Fruit fly (Drosophila melanogaster) whole organism, prepupa: ENCODE data around the gene CG7914.
A peak's percentile ranks its signal among the peaks of the same experiment; 100 is the strongest.

Experiments
- Blimp-1 ChIP-seq: fragments of 200-800 bp; sonication (Bioruptor generic); optimal IDR thresholded peaks from 3 replicates; lab custom pipeline; 2017; ENCODE audit warnings: missing biosample characterization, missing genetic modification characterization, mild to moderate bottlenecking, moderate library complexity, missing genetic modification reagents
- CG10631 ChIP-seq: fragments of 200-800 bp; sonication (Bioruptor generic); optimal IDR thresholded peaks from 2 replicates; lab custom pipeline; 2016; ENCODE audit warnings: missing biosample characterization, missing genetic modification characterization
- CG11294 ChIP-seq: fragments of 200-800 bp; sonication (Bioruptor generic); IDR thresholded peaks from 2 replicates; pipeline ENCODE4 v1.3.6; 2022; ENCODE audit warnings: missing biosample characterization, missing genetic modification characterization
- CG11762 ChIP-seq: fragments of 200-800 bp; sonication (Bioruptor generic); optimal IDR thresholded peaks from 3 replicates; lab custom pipeline; 2016; ENCODE audit warnings: missing biosample characterization, missing genetic modification characterization; ENCODE audit not compliant: insufficient read depth
- CG11902 ChIP-seq: fragments of 200-800 bp; sonication (Bioruptor generic); optimal IDR thresholded peaks from 3 replicates; lab custom pipeline; 2016; ENCODE audit warnings: missing biosample characterization, missing genetic modification characterization
- CG15336 ChIP-seq: fragments of 200-800 bp; sonication (Bioruptor generic); IDR thresholded peaks from 2 replicates; pipeline ENCODE4 v1.3.6; 2022; ENCODE audit warnings: missing biosample characterization, missing genetic modification characterization
- CG1621 ChIP-seq: fragments of 200-800 bp; sonication (Bioruptor generic); optimal IDR thresholded peaks from 3 replicates; lab custom pipeline; 2018; ENCODE audit warnings: missing biosample characterization, mild to moderate bottlenecking, missing genetic modification characterization
- CG16779 ChIP-seq: fragments of 200-800 bp; sonication (Bioruptor generic); optimal IDR thresholded peaks from 3 replicates; lab custom pipeline; 2017; ENCODE audit warnings: missing biosample characterization, mild to moderate bottlenecking, missing genetic modification characterization
- CG3032 ChIP-seq: fragments of 200-800 bp; optimal IDR thresholded peaks from 2 replicates; lab custom pipeline; 2019; ENCODE audit warnings: missing biosample characterization, mild to moderate bottlenecking, missing genetic modification characterization, moderate library complexity
- CG31627 ChIP-seq: fragments of 200-800 bp; sonication (Bioruptor generic); optimal IDR thresholded peaks from 3 replicates; lab custom pipeline; 2016; ENCODE audit warnings: missing biosample characterization, missing genetic modification characterization
- CG32006 ChIP-seq: fragments of 200-800 bp; sonication (Bioruptor generic); optimal IDR thresholded peaks from 3 replicates; lab custom pipeline; 2017; ENCODE audit warnings: missing biosample characterization, mild to moderate bottlenecking, missing genetic modification characterization
- CG34406 ChIP-seq: fragments of 200-800 bp; sonication (Bioruptor generic); optimal IDR thresholded peaks from 3 replicates; lab custom pipeline; 2016; ENCODE audit warnings: missing biosample characterization, missing genetic modification characterization
- CG3919 ChIP-seq: fragments of 200-800 bp; sonication (Bioruptor generic); optimal IDR thresholded peaks from 3 replicates; lab custom pipeline; 2016; ENCODE audit warnings: missing biosample characterization, missing genetic modification characterization
- CG4318 ChIP-seq: fragments of 200-800 bp; sonication (Bioruptor generic); optimal IDR thresholded peaks from 3 replicates; lab custom pipeline; 2017; ENCODE audit warnings: missing biosample characterization, mild to moderate bottlenecking, missing genetic modification characterization
- CG6163 ChIP-seq: fragments of 200-800 bp; sonication (Bioruptor generic); IDR thresholded peaks from 3 replicates; pipeline ENCODE4 v1.3.6; 2022; ENCODE audit warnings: missing biosample characterization, missing genetic modification characterization
- CG6276 ChIP-seq: fragments of 200-800 bp; sonication (Bioruptor generic); optimal IDR thresholded peaks from 2 replicates; lab custom pipeline; 2017; ENCODE audit warnings: missing biosample characterization, mild to moderate bottlenecking, missing genetic modification characterization
- CG6792 ChIP-seq: fragments of 200-800 bp; sonication (Bioruptor generic); optimal IDR thresholded peaks from 3 replicates; lab custom pipeline; 2016; ENCODE audit warnings: missing biosample characterization, missing genetic modification characterization
- CG6808 ChIP-seq: fragments of 200-800 bp; sonication (Bioruptor generic); optimal IDR thresholded peaks from 3 replicates; lab custom pipeline; 2017; ENCODE audit warnings: missing biosample characterization, missing genetic modification characterization, mild to moderate bottlenecking, moderate library complexity, missing genetic modification reagents
- CG6854 ChIP-seq: fragments of 200-800 bp; sonication (Bioruptor generic); optimal IDR thresholded peaks from 2 replicates; lab custom pipeline; 2017; ENCODE audit warnings: missing biosample characterization, mild to moderate bottlenecking, missing genetic modification characterization
- CG7368 ChIP-seq: fragments of 200-800 bp; sonication (Bioruptor generic); optimal IDR thresholded peaks from 3 replicates; lab custom pipeline; 2016; ENCODE audit warnings: missing biosample characterization, missing genetic modification characterization
- CG8119 ChIP-seq: fragments of 200-800 bp; sonication (Bioruptor generic); IDR thresholded peaks from 3 replicates; pipeline ENCODE4 v1.3.6; 2022; ENCODE audit warnings: missing biosample characterization, missing genetic modification characterization
- CG8319 ChIP-seq: fragments of 200-800 bp; sonication (Bioruptor generic); optimal IDR thresholded peaks from 3 replicates; lab custom pipeline; 2016; ENCODE audit warnings: missing biosample characterization, missing genetic modification characterization
- CG8632 ChIP-seq: fragments of 200-800 bp; sonication (Bioruptor generic); optimal IDR thresholded peaks from 3 replicates; lab custom pipeline; 2016; ENCODE audit warnings: missing biosample characterization, missing genetic modification characterization
- CG9139 ChIP-seq: fragments of 200-800 bp; sonication (Bioruptor generic); optimal IDR thresholded peaks from 3 replicates; lab custom pipeline; 2017; ENCODE audit warnings: missing biosample characterization, mild to moderate bottlenecking, missing genetic modification characterization
- Eip75B ChIP-seq: fragments of 200-800 bp; sonication (Bioruptor generic); optimal IDR thresholded peaks from 3 replicates; lab custom pipeline; 2016; ENCODE audit warnings: missing biosample characterization, missing genetic modification characterization
- Eip78C ChIP-seq: fragments of 200-800 bp; sonication (Bioruptor generic); peaks from one replicate; lab custom pipeline; 2016; ENCODE audit warnings: missing biosample characterization, missing genetic modification characterization
- Ets21C ChIP-seq: fragments of 200-800 bp; sonication (Bioruptor generic); optimal IDR thresholded peaks from 3 replicates; lab custom pipeline; 2016; ENCODE audit warnings: missing biosample characterization, missing genetic modification characterization
- Gug ChIP-seq: fragments of 200-800 bp; sonication (Bioruptor generic); IDR thresholded peaks from 2 replicates; pipeline ENCODE4 v1.3.6; 2022; ENCODE audit warnings: missing biosample characterization, missing genetic modification characterization
- Hr39 ChIP-seq: fragments of 200-800 bp; sonication (Bioruptor generic); optimal IDR thresholded peaks from 2 replicates; lab custom pipeline; 2016; ENCODE audit warnings: missing biosample characterization, missing genetic modification characterization
- Hr4 ChIP-seq: fragments of 200-800 bp; sonication (Bioruptor generic); optimal IDR thresholded peaks from 3 replicates; lab custom pipeline; 2016; ENCODE audit warnings: missing biosample characterization, missing genetic modification characterization
- Lpt ChIP-seq: fragments of 200-800 bp; sonication (Bioruptor generic); optimal IDR thresholded peaks from 3 replicates; lab custom pipeline; 2016; ENCODE audit warnings: missing biosample characterization, missing genetic modification characterization
- Smox ChIP-seq: fragments of 200-800 bp; sonication (Bioruptor generic); optimal IDR thresholded peaks from 3 replicates; lab custom pipeline; 2016; ENCODE audit warnings: missing biosample characterization, missing genetic modification characterization
- Sox102F ChIP-seq: fragments of 200-800 bp; sonication (Bioruptor generic); optimal IDR thresholded peaks from 2 replicates; lab custom pipeline; 2016; ENCODE audit warnings: missing biosample characterization, mild to moderate bottlenecking, missing genetic modification characterization
- Sox14 ChIP-seq: fragments of 200-800 bp; sonication (Bioruptor generic); optimal IDR thresholded peaks from 3 replicates; lab custom pipeline; 2016; ENCODE audit warnings: missing biosample characterization, missing genetic modification characterization
- Sox15 ChIP-seq: fragments of 200-800 bp; sonication (Bioruptor generic); optimal IDR thresholded peaks from 3 replicates; lab custom pipeline; 2016; ENCODE audit warnings: missing biosample characterization, missing genetic modification characterization
- achi ChIP-seq: fragments of 200-800 bp; sonication (Bioruptor generic); optimal IDR thresholded peaks from 3 replicates; lab custom pipeline; 2016; ENCODE audit warnings: missing biosample characterization, missing genetic modification characterization
- acj6 ChIP-seq: fragments of 200-800 bp; sonication (Bioruptor generic); optimal IDR thresholded peaks from 3 replicates; lab custom pipeline; 2016; ENCODE audit warnings: missing biosample characterization, missing genetic modification characterization
- dac ChIP-seq: fragments of 200-800 bp; sonication (Bioruptor generic); optimal IDR thresholded peaks from 2 replicates; lab custom pipeline; 2017; ENCODE audit warnings: missing biosample characterization, mild to moderate bottlenecking, missing genetic modification characterization
- dsx ChIP-seq: fragments of 200-800 bp; optimal IDR thresholded peaks from 3 replicates; lab custom pipeline; 2019; ENCODE audit warnings: missing biosample characterization, mild to moderate bottlenecking, missing genetic modification characterization, moderate library complexity; ENCODE audit not compliant: poor library complexity, severe bottlenecking
- eg ChIP-seq: fragments of 200-800 bp; sonication (Bioruptor generic); IDR thresholded peaks from 3 replicates; pipeline ENCODE4 v1.3.6; 2022; ENCODE audit warnings: missing biosample characterization, missing genetic modification characterization
- esn ChIP-seq: fragments of 200-800 bp; sonication (Bioruptor generic); optimal IDR thresholded peaks from 2 replicates; lab custom pipeline; 2016; ENCODE audit warnings: missing biosample characterization, mild to moderate bottlenecking, missing genetic modification characterization, moderate library complexity
- fd59A ChIP-seq: fragments of 200-800 bp; sonication (Bioruptor generic); optimal IDR thresholded peaks from 2 replicates; lab custom pipeline; 2017; ENCODE audit warnings: missing biosample characterization, mild to moderate bottlenecking, missing genetic modification characterization, missing genetic modification reagents
- fd85E ChIP-seq: fragments of 200-800 bp; sonication (Bioruptor generic); optimal IDR thresholded peaks from 3 replicates; lab custom pipeline; 2016; ENCODE audit warnings: missing biosample characterization, missing genetic modification characterization
- fkh ChIP-seq: fragments of 200-800 bp; sonication (Bioruptor generic); optimal IDR thresholded peaks from 3 replicates; lab custom pipeline; 2017; ENCODE audit warnings: missing biosample characterization, mild to moderate bottlenecking, missing genetic modification characterization, moderate library complexity
- lz ChIP-seq: fragments of 200-800 bp; sonication (Bioruptor generic); optimal IDR thresholded peaks from 3 replicates; lab custom pipeline; 2016; ENCODE audit warnings: missing biosample characterization, missing genetic modification characterization
- pdm3 ChIP-seq: fragments of 200-800 bp; sonication (Bioruptor generic); optimal IDR thresholded peaks from 3 replicates; lab custom pipeline; 2016; ENCODE audit warnings: missing biosample characterization, missing genetic modification characterization
- salr ChIP-seq, 2 experiments: fragments of 200-800 bp; sonication (Bioruptor generic); optimal IDR thresholded peaks; 3 replicates each; lab custom pipeline; 2016 to 2018; ENCODE audit warnings: missing biosample characterization in 2 of 2, missing genetic modification characterization in 2 of 2, mild to moderate bottlenecking in 1 of 2
- spab ChIP-seq: fragments of 200-800 bp; sonication (Bioruptor generic); optimal IDR thresholded peaks from 2 replicates; lab custom pipeline; 2017; ENCODE audit warnings: missing biosample characterization, mild to moderate bottlenecking, missing genetic modification characterization, missing genetic modification reagents
- ss ChIP-seq, 2 experiments: fragments of 200-800 bp; sonication (Bioruptor generic); optimal IDR thresholded peaks; 2 replicates in 1 of 2; 3 replicates in 1 of 2; lab custom pipeline; 2017 to 2018; ENCODE audit warnings: mild to moderate bottlenecking in 2 of 2, missing biosample characterization in 2 of 2, missing genetic modification characterization in 2 of 2, moderate library complexity in 1 of 2
- svp ChIP-seq: fragments of 200-800 bp; sonication (Bioruptor generic); peaks from one replicate; lab custom pipeline; 2016; ENCODE audit warnings: missing biosample characterization, missing genetic modification characterization
- topi ChIP-seq: fragments of 200-800 bp; sonication (Bioruptor generic); optimal IDR thresholded peaks from 3 replicates; lab custom pipeline; 2016; ENCODE audit warnings: missing biosample characterization, missing genetic modification characterization
- vri ChIP-seq: fragments of 200-800 bp; sonication (Bioruptor generic); optimal IDR thresholded peaks from 3 replicates; lab custom pipeline; 2016; ENCODE audit warnings: missing biosample characterization, mild to moderate bottlenecking, missing genetic modification characterization

CG7914 gene

DNA sequence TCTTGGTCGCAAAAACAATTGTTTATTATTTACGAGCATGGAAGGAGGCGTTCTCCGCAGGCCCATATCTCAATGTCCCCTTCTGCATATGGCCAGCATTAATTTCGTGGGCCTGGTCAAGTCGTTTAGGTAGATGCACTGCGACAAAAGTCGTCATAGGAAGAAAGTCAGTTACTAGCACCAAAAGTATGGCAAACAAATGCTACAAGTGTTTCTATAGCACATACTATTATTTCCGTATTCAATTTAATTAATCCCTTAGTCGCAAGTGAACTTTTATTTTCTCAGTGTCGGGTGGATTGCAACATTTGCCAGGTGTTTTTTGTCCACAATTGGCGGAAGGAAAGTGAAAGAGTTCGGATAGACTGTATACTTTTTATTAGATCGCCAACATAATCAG lies 20.3 kb downstream of the CG7914 start:
- TF ChIP-seq pdm3 (GFP tag; lab: Kevin White, UChicago) (peak; percentile 60), CG3919 (GFP tag; lab: Kevin White, UChicago) (peak; percentile 61), esn (GFP tag; lab: Kevin White, UChicago) (no peak), topi (peak; percentile 32), Eip78C (GFP tag; lab: Kevin White, UChicago) (peak; percentile 85), spab (GFP tag; lab: Kevin White, UChicago) (peak; percentile 49), CG4318 (GFP tag; lab: Kevin White, UChicago) (peak; percentile 1), Hr4 (peak; percentile 58), fkh (GFP tag; lab: Kevin White, UChicago) (no peak), achi (peak; percentile 58), Lpt (GFP tag; lab: Kevin White, UChicago) (peak; percentile 41), Smox (GFP tag; lab: Kevin White, UChicago) (no peak), CG1621 (tag; lab: Kevin White, UChicago) (peak; percentile 54), CG32006 (GFP tag; lab: Kevin White, UChicago) (peak; percentile 52), Sox102F (GFP tag; lab: Kevin White, UChicago) (no peak), CG7368 (GFP tag; lab: Kevin White, UChicago) (no peak), dsx (GFP tag; lab: Kevin White, UChicago) (peak; percentile 62), CG15336 (GFP tag; lab: Robert Waterston, UW) (peak; percentile 58), fd59A (peak; percentile 42), CG31627 (GFP tag; lab: Kevin White, UChicago) (peak; percentile 34), CG6792 (peak; percentile 20), lz (GFP tag; lab: Kevin White, UChicago) (peak; percentile 16), fd85E (GFP tag; lab: Kevin White, UChicago) (no peak), CG11902 (no peak), CG8319 (GFP tag; lab: Kevin White, UChicago) (no peak), vri (GFP tag; lab: Kevin White, UChicago) (no peak), CG34406 (no peak), CG6854 (GFP tag; lab: Kevin White, UChicago) (no peak), Eip75B (GFP tag; lab: Kevin White, UChicago) (peak; percentile 35), CG9139 (GFP tag; lab: Kevin White, UChicago) (no peak), Hr39 (peak; percentile 9), CG6808 (peak; percentile 41), Gug (GFP tag; lab: Robert Waterston, UW) (peak; percentile 35; the same call in 1 of the 2 replicates), CG11294 (0 out of 2 replicates have a peak, but pooled peaks have one; percentile 13), svp (no peak), Sox14 (GFP tag; lab: Kevin White, UChicago) (peak; percentile 39), Sox15 (GFP tag; lab: Kevin White, UChicago) (no peak), CG3032 (tag; lab: Kevin White, UChicago) (peak; percentile 58), CG8632 (no peak), salr (GFP tag; optimal IDR thresholded peaks at IDR 0.05; lab: Kevin White, UChicago) (peak; percentile 20 to 31), CG16779 (no peak), ss (GFP tag; optimal IDR thresholded peaks at IDR 0.05; lab: Kevin White, UChicago) (peak; percentile 39), CG6163 (GFP tag; lab: Robert Waterston, UW) (peak; percentile 62), CG8119 (peak; percentile 62; the same call in 2 of the 3 replicates), CG11762 (GFP tag; lab: Kevin White, UChicago) (no peak), CG10631 (GFP tag; lab: Kevin White, UChicago) (peak; percentile 46), dac (GFP tag; lab: Kevin White, UChicago) (no peak), acj6 (peak; percentile 53), Blimp-1 (GFP tag; lab: Kevin White, UChicago) (no peak), eg (GFP tag; lab: Robert Waterston, UW) (peak; percentile 76), CG6276 (GFP tag; lab: Kevin White, UChicago) (peak; percentile 22), Ets21C (GFP tag; lab: Kevin White, UChicago) (no peak)
